Worm (Caenorhabditis elegans): ENCODE data around the gene Y59H11AR.3.

The Y59H11AR.3 gene

ce11 chrIV:8605217-8605616 is 10.0 kb upstream of the Y59H11AR.3 start:
- TF ChIP-seq ceh-14 (tag; optimal IDR thresholded peaks at IDR 0.05), result no peak
- TF ChIP-seq ceh-24 (tag; optimal IDR thresholded peaks at IDR 0.05), result no peak
- TF ChIP-seq mec-3 (tag; optimal IDR thresholded peaks at IDR 0.05; ENCODE audit: borderline replicate concordance), result no peak
- TF ChIP-seq F13H6.1 (tag; optimal IDR thresholded peaks at IDR 0.05), result no peak
- TF ChIP-seq hlh-13 (GFP tag; optimal IDR thresholded peaks at IDR 0.05), result no peak
- peak; percentile 16 for TF ChIP-seq unc-55 (GFP tag; optimal IDR thresholded peaks at IDR 0.05)
- no peak for TF ChIP-seq unc-86 (tag; optimal IDR thresholded peaks at IDR 0.05)
- TF ChIP-seq che-1 (tag; optimal IDR thresholded peaks at IDR 0.05), result no peak
- peak; percentile 63 for TF ChIP-seq ceh-18 (tag; optimal IDR thresholded peaks at IDR 0.05)
- TF ChIP-seq ceh-19 (GFP tag; optimal IDR thresholded peaks at IDR 0.05), result no peak
- no peak for TF ChIP-seq lin-11 (tag; optimal IDR thresholded peaks at IDR 0.05)

- TF ChIP-seq hlh-6 (tag; optimal IDR thresholded peaks at IDR 0.05), result no peak
- no peak for TF ChIP-seq K09A11.1 (tag; optimal IDR thresholded peaks at IDR 0.05; ENCODE audit: insufficient read depth)
- no peak for TF ChIP-seq mec-3 (tag; optimal IDR thresholded peaks at IDR 0.05; ENCODE audit: borderline replicate concordance)
- TF ChIP-seq che-1 (tag; optimal IDR thresholded peaks at IDR 0.05), result no peak
These were observed 7.7 kb upstream of the Y59H11AR.3 start, which contains the start of gene Y59H11AR.10 for ce11 chrIV:8602877-8603276. TSS of gene Y59H11AR.10 (plus strand) at chrIV:8603177.

- no peak for TF ChIP-seq ceh-2 (tag; optimal IDR thresholded peaks at IDR 0.05)
- TF ChIP-seq pqm-1 (tag; optimal IDR thresholded peaks at IDR 0.05), result no peak
- TF ChIP-seq ceh-48 (tag; optimal IDR thresholded peaks at IDR 0.05), result no peak
- TF ChIP-seq pha-2 (tag; optimal IDR thresholded peaks at IDR 0.05), result no peak
- no peak for TF ChIP-seq ceh-9 (tag; optimal IDR thresholded peaks at IDR 0.05)
- no peak for TF ChIP-seq pax-1 (tag; optimal IDR thresholded peaks at IDR 0.05)
- TF ChIP-seq ceh-14 (tag; optimal IDR thresholded peaks at IDR 0.05), result no peak
- no peak for TF ChIP-seq sox-4 (tag; optimal IDR thresholded peaks at IDR 0.05)
- no peak for TF ChIP-seq Y22D7AL.16 (tag; optimal IDR thresholded peaks at IDR 0.05)
- no peak for TF ChIP-seq lin-11 (tag; optimal IDR thresholded peaks at IDR 0.05)
- no peak for TF ChIP-seq pha-4 (tag; optimal IDR thresholded peaks at IDR 0.05)
- no peak for TF ChIP-seq ceh-24 (tag; optimal IDR thresholded peaks at IDR 0.05)
- no peak for TF ChIP-seq ceh-30 (tag; optimal IDR thresholded peaks at IDR 0.05)
- TF ChIP-seq rnt-1 (tag; optimal IDR thresholded peaks at IDR 0.05), result no peak
- no peak for TF ChIP-seq zip-5 (tag; optimal IDR thresholded peaks at IDR 0.05)
- TF ChIP-seq syd-9 (tag; optimal IDR thresholded peaks at IDR 0.05), result no peak
- TF ChIP-seq ama-1 (optimal IDR thresholded peaks at IDR 0.05), result no peak
- no peak for TF ChIP-seq F13H6.1 (tag; optimal IDR thresholded peaks at IDR 0.05)
- no peak for TF ChIP-seq ttx-3 (tag; optimal IDR thresholded peaks at IDR 0.05)
- no peak for TF ChIP-seq pag-3 (tag; optimal IDR thresholded peaks at IDR 0.05; ENCODE audit: borderline replicate concordance)
These were observed 5.6 kb upstream of the Y59H11AR.3 start, which contains the start of gene Y59H11AR.4 for ce11 chrIV:8600712-8601330. TSS of gene Y59H11AR.4 (minus strand) at chrIV:8600762.

ce11 chrIV:8597504-8597903 is 2.3 kb upstream of the Y59H11AR.3 start:
- TF ChIP-seq nfya-1 (tag; optimal IDR thresholded peaks at IDR 0.05), result peak; percentile 44
- TF ChIP-seq ceh-48 (tag; optimal IDR thresholded peaks at IDR 0.05), result peak; percentile 19
- TF ChIP-seq sox-2 (GFP tag; IDR thresholded peaks at IDR 0.05), result no peak

- TF ChIP-seq elt-2 (tag; optimal IDR thresholded peaks at IDR 0.05) (no peak), tbx-7 (tag; optimal IDR thresholded peaks at IDR 0.05) (no peak), ref-2 (tag; optimal IDR thresholded peaks at IDR 0.05) (no peak), ceh-48 (tag; optimal IDR thresholded peaks at IDR 0.05) (no peak)
These were observed 550 bp upstream of the Y59H11AR.3 start, which contains the start of gene clec-181 for ce11 chrIV:8595767-8596166. TSS of gene clec-181 (plus strand) at chrIV:8596067.

Data from whole organism, late embryonic.